Fruit fly (Drosophila melanogaster) whole organism, embryonic: Measurements from ENCODE around the gene CG2129.

Experiments used
- Ada2b ChIP-seq: fragments of 200-800 bp; sonication (Bioruptor generic); IDR thresholded peaks from 2 replicates; pipeline ENCODE4 v1.3.6; 2022; ENCODE audit warnings: missing biosample characterization, missing genetic modification characterization
- CG10267 ChIP-seq: fragments of 200-800 bp; sonication (Bioruptor generic); optimal IDR thresholded peaks from 2 replicates; lab custom pipeline; 2018; ENCODE audit warnings: missing biosample characterization, mild to moderate bottlenecking, missing genetic modification characterization, moderate library complexity
- CG10462 ChIP-seq: fragments of 200-800 bp; sonication (Bioruptor generic); optimal IDR thresholded peaks from 2 replicates; lab custom pipeline; 2016; ENCODE audit warnings: missing biosample characterization, missing genetic modification characterization
- CG12744 ChIP-seq: fragments of 200-800 bp; sonication (Bioruptor generic); optimal IDR thresholded peaks from 2 replicates; lab custom pipeline; 2016; ENCODE audit warnings: missing biosample characterization, missing genetic modification characterization
- CG13296 ChIP-seq: fragments of 200-800 bp; sonication (Bioruptor generic); optimal IDR thresholded peaks from 3 replicates; lab custom pipeline; 2018; ENCODE audit warnings: missing biosample characterization, mild to moderate bottlenecking, missing genetic modification characterization
- CG14710 ChIP-seq: fragments of 200-800 bp; sonication (Bioruptor generic); optimal IDR thresholded peaks from 3 replicates; lab custom pipeline; 2019; ENCODE audit warnings: missing biosample characterization, mild to moderate bottlenecking, missing genetic modification characterization, moderate library complexity
- CG1602 ChIP-seq: fragments of 200-800 bp; sonication (Bioruptor generic); optimal IDR thresholded peaks from 3 replicates; lab custom pipeline; 2016; ENCODE audit warnings: missing biosample characterization, missing genetic modification characterization
- CG1647 ChIP-seq: fragments of 200-800 bp; sonication (Bioruptor generic); optimal IDR thresholded peaks from 3 replicates; lab custom pipeline; 2016; ENCODE audit warnings: missing biosample characterization, missing genetic modification characterization
- CG2116 ChIP-seq: fragments of 200-800 bp; sonication (Bioruptor generic); optimal IDR thresholded peaks from 3 replicates; lab custom pipeline; 2018; ENCODE audit warnings: missing biosample characterization, mild to moderate bottlenecking, missing genetic modification characterization
- CG32767 ChIP-seq: fragments of 200-800 bp; sonication (Bioruptor generic); IDR thresholded peaks from 2 replicates; pipeline ENCODE4 v1.3.6; 2022; ENCODE audit warnings: missing biosample characterization, missing genetic modification characterization
- CG34422 ChIP-seq: fragments of 200-800 bp; sonication (Bioruptor generic); IDR thresholded peaks from 3 replicates; pipeline ENCODE4 v1.3.6; 2022; ENCODE audit warnings: missing biosample characterization, missing genetic modification characterization
- CG7357 ChIP-seq: fragments of 200-800 bp; sonication (Bioruptor generic); IDR thresholded peaks from 3 replicates; pipeline ENCODE4 v1.3.6; 2022; ENCODE audit warnings: missing biosample characterization, missing genetic modification characterization
- CG7963 ChIP-seq: fragments of 200-800 bp; sonication (Bioruptor generic); IDR thresholded peaks from 3 replicates; pipeline ENCODE4 v1.3.6; 2022; ENCODE audit warnings: missing biosample characterization, missing genetic modification characterization; ENCODE audit not compliant: partially characterized antibody
- CG8478 ChIP-seq: fragments of >200 bp; optimal IDR thresholded peaks from 2 replicates; lab custom pipeline; 2018
- CTCF ChIP-seq: fragments of 200-800 bp; sonication (Bioruptor generic); optimal IDR thresholded peaks from 2 replicates; lab custom pipeline; 2017; ENCODE audit warnings: missing biosample characterization, mild to moderate bottlenecking, missing genetic modification characterization, moderate library complexity
- CkIIα-i1 ChIP-seq: fragments of 200-800 bp; sonication (Bioruptor generic); IDR thresholded peaks from 2 replicates; pipeline ENCODE4 v1.3.6; 2022; ENCODE audit warnings: missing biosample characterization, missing genetic modification characterization
- Dp ChIP-seq: fragments of 200-800 bp; sonication (Bioruptor generic); optimal IDR thresholded peaks from 2 replicates; lab custom pipeline; 2018; ENCODE audit warnings: missing biosample characterization, mild to moderate bottlenecking, missing genetic modification characterization, moderate library complexity
- Dref ChIP-seq: fragments of 200-800 bp; sonication (Bioruptor generic); IDR thresholded peaks from 2 replicates; pipeline ENCODE4 v1.3.6; 2022; ENCODE audit warnings: missing biosample characterization, missing genetic modification characterization
- E2f2 ChIP-seq: fragments of 200-800 bp; sonication (Bioruptor generic); IDR thresholded peaks from 2 replicates; pipeline ENCODE4 v1.3.6; 2022; ENCODE audit warnings: missing biosample characterization, missing genetic modification characterization
- Hr51 ChIP-seq, 2 experiments: fragments of 200-800 bp; sonication (Bioruptor generic); optimal IDR thresholded peaks; 2 replicates in 1 of 2; 3 replicates in 1 of 2; lab custom pipeline; 2016 to 2018; ENCODE audit warnings: missing biosample characterization in 2 of 2, missing genetic modification characterization in 2 of 2, mild to moderate bottlenecking in 1 of 2, moderate library complexity in 1 of 2
- MBD-R2 ChIP-seq: fragments of 200-800 bp; sonication (Bioruptor generic); IDR thresholded peaks from 2 replicates; pipeline ENCODE4 v1.3.6; 2022; ENCODE audit warnings: missing biosample characterization, missing genetic modification characterization
- MESR4 ChIP-seq: fragments of 200-800 bp; sonication (Bioruptor generic); optimal IDR thresholded peaks from 2 replicates; lab custom pipeline; 2018; ENCODE audit warnings: missing biosample characterization, mild to moderate bottlenecking, missing genetic modification characterization, moderate library complexity
- Myb ChIP-seq: fragments of 200-800 bp; sonication (Bioruptor generic); optimal IDR thresholded peaks from 2 replicates; lab custom pipeline; 2016; ENCODE audit warnings: missing biosample characterization, missing genetic modification characterization
- Nf-YA ChIP-seq: fragments of 200-800 bp; sonication (Bioruptor generic); IDR thresholded peaks from 2 replicates; pipeline ENCODE4 v1.3.6; 2022; ENCODE audit warnings: missing biosample characterization, missing genetic modification characterization
- Ravus ChIP-seq: fragments of 200-800 bp; sonication (Bioruptor generic); IDR thresholded peaks from 2 replicates; pipeline ENCODE4 v1.3.6; 2022; ENCODE audit warnings: missing biosample characterization, missing genetic modification characterization
- Scr ChIP-seq: fragments of 200-800 bp; sonication (Bioruptor generic); IDR thresholded peaks from 2 replicates; pipeline ENCODE4 v1.3.6; 2022; ENCODE audit warnings: missing biosample characterization, missing genetic modification characterization; ENCODE audit not compliant: partially characterized antibody
- Sin3A ChIP-seq: fragments of >200 bp; optimal IDR thresholded peaks from 2 replicates; lab custom pipeline; 2018
- Six4 ChIP-seq: fragments of 200-800 bp; sonication (Bioruptor generic); optimal IDR thresholded peaks from 2 replicates; lab custom pipeline; 2016; ENCODE audit warnings: missing biosample characterization, missing genetic modification characterization
- ac ChIP-seq: fragments of 200-800 bp; sonication (Bioruptor generic); optimal IDR thresholded peaks from 3 replicates; lab custom pipeline; 2017; ENCODE audit warnings: missing biosample characterization, mild to moderate bottlenecking, missing genetic modification characterization
- amos ChIP-seq: fragments of 200-800 bp; sonication (Bioruptor generic); IDR thresholded peaks from 2 replicates; pipeline ENCODE4 v1.3.6; 2022; ENCODE audit warnings: missing biosample characterization, missing genetic modification characterization; ENCODE audit not compliant: partially characterized antibody
- bbx ChIP-seq: fragments of 200-800 bp; sonication (Bioruptor generic); IDR thresholded peaks from 2 replicates; pipeline ENCODE4 v1.3.6; 2022; ENCODE audit warnings: missing biosample characterization, missing genetic modification characterization; ENCODE audit not compliant: partially characterized antibody
- fd102C ChIP-seq: fragments of 200-800 bp; sonication (Bioruptor generic); optimal IDR thresholded peaks from 2 replicates; lab custom pipeline; 2018; ENCODE audit warnings: missing biosample characterization, mild to moderate bottlenecking, missing genetic modification characterization, moderate library complexity
- gt ChIP-seq: fragments of 200-800 bp; sonication (Bioruptor generic); IDR thresholded peaks from 2 replicates; pipeline ENCODE4 v1.3.6; 2022; ENCODE audit warnings: missing biosample characterization, missing genetic modification characterization
- insv ChIP-seq, 2 experiments: fragments of 200-800 bp; sonication (Bioruptor generic); optimal IDR thresholded peaks; 3 replicates each; lab custom pipeline; 2016 to 2018; ENCODE audit warnings: missing biosample characterization in 2 of 2, missing genetic modification characterization in 2 of 2
- nerfin-1 ChIP-seq: fragments of 200-800 bp; sonication (Bioruptor generic); optimal IDR thresholded peaks from 3 replicates; lab custom pipeline; 2019; ENCODE audit warnings: missing biosample characterization, mild to moderate bottlenecking, missing genetic modification characterization, moderate library complexity
- onecut ChIP-seq: fragments of 200-800 bp; sonication (Bioruptor generic); IDR thresholded peaks from 2 replicates; pipeline ENCODE4 v1.3.6; 2022; ENCODE audit warnings: missing biosample characterization, missing genetic modification characterization
- peb ChIP-seq: fragments of 200-800 bp; sonication (Bioruptor generic); IDR thresholded peaks from 2 replicates; pipeline ENCODE4 v1.3.6; 2022; ENCODE audit warnings: missing biosample characterization, missing genetic modification characterization
- phol ChIP-seq: fragments of 200-800 bp; sonication (Bioruptor generic); optimal IDR thresholded peaks from 3 replicates; lab custom pipeline; 2018; ENCODE audit warnings: missing biosample characterization, mild to moderate bottlenecking, missing genetic modification characterization, moderate library complexity
- ro ChIP-seq: fragments of 200-800 bp; sonication (Bioruptor generic); IDR thresholded peaks from 2 replicates; pipeline ENCODE4 v1.3.6; 2022; ENCODE audit warnings: missing biosample characterization, missing genetic modification characterization
- sens ChIP-seq: fragments of 200-800 bp; sonication (Bioruptor generic); peaks from one replicate; lab custom pipeline; 2016; ENCODE audit warnings: missing biosample characterization, missing genetic modification characterization
- sens-2 ChIP-seq: fragments of 200-800 bp; sonication (Bioruptor generic); IDR thresholded peaks from 2 replicates; pipeline ENCODE4 v1.3.6; 2022; ENCODE audit warnings: missing biosample characterization, missing genetic modification characterization
- shn ChIP-seq: fragments of 200-800 bp; sonication (Bioruptor generic); optimal IDR thresholded peaks from 3 replicates; lab custom pipeline; 2016; ENCODE audit warnings: missing biosample characterization, missing genetic modification characterization
- tap ChIP-seq: fragments of 200-800 bp; optimal IDR thresholded peaks from 3 replicates; lab custom pipeline; 2019; ENCODE audit warnings: missing biosample characterization, mild to moderate bottlenecking, missing genetic modification characterization, moderate library complexity
- tio ChIP-seq: fragments of 200-800 bp; sonication (Bioruptor generic); optimal IDR thresholded peaks from 2 replicates; lab custom pipeline; 2017; ENCODE audit warnings: missing biosample characterization, missing genetic modification characterization, inconsistent platforms
- trem ChIP-seq: fragments of 200-800 bp; optimal IDR thresholded peaks from 3 replicates; lab custom pipeline; 2019; ENCODE audit warnings: missing biosample characterization, mild to moderate bottlenecking, missing genetic modification characterization, moderate library complexity
- vnd ChIP-seq: fragments of 200-800 bp; sonication (Bioruptor generic); IDR thresholded peaks from 3 replicates; pipeline ENCODE4 v1.3.6; 2022; ENCODE audit warnings: missing biosample characterization, missing genetic modification characterization; ENCODE audit not compliant: partially characterized antibody
- zen2 ChIP-seq: fragments of 200-800 bp; sonication (Bioruptor generic); IDR thresholded peaks from 3 replicates; pipeline ENCODE4 v1.3.6; 2022; ENCODE audit warnings: missing biosample characterization, missing genetic modification characterization; ENCODE audit not compliant: partially characterized antibody

The CG2129 gene

DNA sequence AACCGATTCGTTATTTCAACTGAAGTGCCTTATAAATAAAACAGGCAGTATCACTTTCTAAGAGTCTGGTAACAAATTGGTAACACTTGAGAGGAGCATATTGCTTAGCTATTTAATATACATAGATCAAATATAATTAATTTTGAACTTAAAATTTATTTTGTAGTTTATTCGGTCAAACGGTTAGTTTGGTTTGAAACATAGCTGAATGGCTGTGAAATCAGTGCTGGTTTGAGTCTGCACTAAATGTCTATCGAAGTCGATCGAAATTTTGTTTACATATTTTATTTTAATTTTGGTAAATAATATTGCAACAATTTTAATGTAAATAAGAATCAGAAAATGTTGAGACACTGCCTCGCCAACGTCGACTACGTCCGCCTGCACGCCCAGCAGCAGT is 2.9 kb downstream of the CG2129 start, which contains the start of gene CG10959 (continued):
- no peak for TF ChIP-seq tap
- no peak for TF ChIP-seq vnd (GFP tag; lab: Robert Waterston, UW)
- TF ChIP-seq Six4: no peak
- TF ChIP-seq ac: no peak
- TF ChIP-seq peb (GFP tag; lab: Robert Waterston, UW): no peak
- TF ChIP-seq shn (GFP tag; lab: Kevin White, UChicago): no peak
- no peak for TF ChIP-seq CG1602
- peak; percentile 70 for TF ChIP-seq E2f2 (GFP tag; lab: Robert Waterston, UW)
- peak; percentile 30 for TF ChIP-seq CG2116 (GFP tag; lab: Kevin White, UChicago)
- TF ChIP-seq Scr (GFP tag; lab: Robert Waterston, UW): no peak
- TF ChIP-seq CkIIα-i1: no peak
- TF ChIP-seq Hr51 (GFP tag; optimal IDR thresholded peaks at IDR 0.05; lab: Kevin White, UChicago): no peak
- no peak for TF ChIP-seq CG8478 (lab: Kevin White, UChicago)
- TF ChIP-seq CG13296 (GFP tag; lab: Kevin White, UChicago): no peak
- no peak for TF ChIP-seq fd102C (GFP tag; lab: Kevin White, UChicago)
- TF ChIP-seq trem: peak; percentile 30
- peak; percentile 55 for TF ChIP-seq Dp (GFP tag; lab: Kevin White, UChicago)
- TF ChIP-seq Ravus (GFP tag; lab: Robert Waterston, UW): no peak
- TF ChIP-seq Nf-YA: no peak
- TF ChIP-seq nerfin-1 (tag; lab: Kevin White, UChicago): no peak
- no peak for TF ChIP-seq gt (GFP tag; lab: Robert Waterston, UW)
- TF ChIP-seq Sin3A (lab: Kevin White, UChicago): no peak
- peak; percentile 3 for TF ChIP-seq phol (tag; lab: Kevin White, UChicago)
- TF ChIP-seq amos (GFP tag; lab: Robert Waterston, UW): peak; percentile 32; the same call in 1 of the 2 replicates
- TF ChIP-seq CG7357: no peak
- no peak for TF ChIP-seq Ada2b (GFP tag; lab: Robert Waterston, UW)
- TF ChIP-seq ro: no peak
- peak; percentile 51 for TF ChIP-seq sens-2
- peak; percentile 22 for TF ChIP-seq CTCF (GFP tag; lab: Kevin White, UChicago)
- TF ChIP-seq Dref (GFP tag; lab: Robert Waterston, UW): peak; percentile 66
- TF ChIP-seq tio (GFP tag; lab: Kevin White, UChicago): no peak
- peak; percentile 3 for TF ChIP-seq Myb
- peak; percentile 86 for TF ChIP-seq sens (GFP tag; lab: Kevin White, UChicago)
- no peak for TF ChIP-seq zen2 (GFP tag; lab: Robert Waterston, UW)
- peak; percentile 31 for TF ChIP-seq CG10267 (tag; lab: Kevin White, UChicago)
- no peak for TF ChIP-seq CG34422
- TF ChIP-seq, all 482 proteins: peak for 24

DNA sequence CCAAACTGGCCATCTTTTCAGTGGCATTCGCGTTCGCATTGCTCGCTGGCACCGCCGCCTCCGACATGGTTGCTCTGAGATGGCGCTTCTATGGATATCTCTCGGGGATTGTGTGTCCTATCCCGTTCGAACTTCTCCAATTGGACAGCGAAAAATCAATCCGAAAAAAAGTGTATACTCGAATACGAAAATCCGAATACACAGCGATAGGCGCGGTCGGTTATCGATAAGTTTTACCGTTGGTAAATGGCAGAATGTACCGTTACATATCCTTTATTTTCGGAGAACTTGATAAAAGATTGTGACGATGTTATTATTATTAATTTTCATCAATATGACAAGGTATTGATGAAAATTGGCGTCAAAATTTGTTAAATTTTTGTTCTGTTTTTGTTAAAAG is 6.4 kb downstream of the CG2129 start, which contains the start of gene Gbeta5:
Gbeta5 (minus strand) TSS at position 199 of the 400 bp plus-strand sequence.
- TF ChIP-seq CG32767 (GFP tag; lab: Robert Waterston, UW) (peak; percentile 70; the same call in 1 of the 2 replicates), CG1647 (GFP tag; lab: Kevin White, UChicago) (no peak), onecut (peak; percentile 53), sens (GFP tag; lab: Kevin White, UChicago) (peak; percentile 15), MESR4 (GFP tag; lab: Kevin White, UChicago) (peak; percentile 66), CG14710 (tag; lab: Kevin White, UChicago) (peak; percentile 17), CG10462 (GFP tag; lab: Kevin White, UChicago) (peak; percentile 17), MBD-R2 (GFP tag; lab: Robert Waterston, UW) (0 out of 2 replicates have a peak, but pooled peaks have one; percentile 8), insv (GFP tag; optimal IDR thresholded peaks at IDR 0.05; lab: Kevin White, UChicago) (peak in 1 of 2 experiments; percentile 83), bbx (GFP tag; lab: Robert Waterston, UW) (peak; percentile 14; the same call in 1 of the 2 replicates), CG12744 (no peak), CG7963 (no peak), Dref (GFP tag; lab: Robert Waterston, UW) (peak; percentile 49)
